Fruit fly (Drosophila melanogaster) whole organism, wandering third instar larva: ENCODE data around the gene CG13721.

Source experiments
- Abd-B ChIP-seq: fragments of >200 bp; optimal IDR thresholded peaks from 2 replicates; lab custom pipeline; 2017; ENCODE audit warnings: missing biosample characterization, missing genetic modification characterization
- CrebA ChIP-seq: fragments of 200-800 bp; sonication (Bioruptor generic); optimal IDR thresholded peaks from 2 replicates; lab custom pipeline; 2016; ENCODE audit warnings: missing biosample characterization, mild to moderate bottlenecking, missing genetic modification characterization, borderline replicate concordance
- Dfd ChIP-seq: fragments of >200 bp; optimal IDR thresholded peaks from 2 replicates; lab custom pipeline; 2017; ENCODE audit warnings: missing biosample characterization, missing genetic modification characterization
- N ChIP-seq: fragments of >200 bp; optimal IDR thresholded peaks from 2 replicates; lab custom pipeline; 2018; ENCODE audit warnings: missing biosample characterization, missing external identifiers, missing genetic modification characterization
- fru ChIP-seq: fragments of 200-800 bp; sonication (Bioruptor generic); optimal IDR thresholded peaks from 3 replicates; lab custom pipeline; 2016; ENCODE audit warnings: missing biosample characterization, mild to moderate bottlenecking, missing genetic modification characterization
- h ChIP-seq: fragments of 200-800 bp; sonication (Bioruptor generic); optimal IDR thresholded peaks from 3 replicates; lab custom pipeline; 2016; ENCODE audit warnings: missing biosample characterization, mild to moderate bottlenecking, missing genetic modification characterization
- lola ChIP-seq: fragments of >200 bp; optimal IDR thresholded peaks from 2 replicates; lab custom pipeline; 2017; ENCODE audit warnings: missing biosample characterization, missing genetic modification characterization
- pan ChIP-seq: fragments of >200 bp; optimal IDR thresholded peaks from 2 replicates; lab custom pipeline; 2017
- psq ChIP-seq: fragments of 200-800 bp; sonication (Bioruptor generic); optimal IDR thresholded peaks from 3 replicates; lab custom pipeline; 2017; ENCODE audit warnings: missing biosample characterization, mild to moderate bottlenecking, missing genetic modification characterization, moderate library complexity
- sage ChIP-seq: fragments of 200-800 bp; sonication (Bioruptor generic); optimal IDR thresholded peaks from 2 replicates; lab custom pipeline; 2016; ENCODE audit warnings: missing biosample characterization, mild to moderate bottlenecking, missing genetic modification characterization
- tai ChIP-seq: sonication (Bioruptor generic); optimal IDR thresholded peaks from 2 replicates; lab custom pipeline; 2016; ENCODE audit warnings: missing biosample characterization, missing genetic modification characterization

dm6 chr3L:4494603-4495002 lies 3.0 kb downstream of the CG13721 start:
- TF ChIP-seq sage (GFP tag; lab: Kevin White, UChicago) (peak; percentile 64), h (GFP tag; lab: Kevin White, UChicago) (peak; percentile 78), Abd-B (GFP tag; lab: Kevin White, UChicago) (no peak), psq (peak; percentile 74), pan (lab: Kevin White, UChicago) (no peak), N (GFP tag; lab: Kevin White, UChicago) (no peak), Dfd (GFP tag; lab: Kevin White, UChicago) (no peak), lola (GFP tag; lab: Kevin White, UChicago) (no peak), fru (GFP tag; lab: Kevin White, UChicago) (peak; percentile 71), CrebA (GFP tag; lab: Kevin White, UChicago) (peak; percentile 10), tai (GFP tag; lab: Kevin White, UChicago) (peak; percentile 30)
